Worm (Caenorhabditis elegans): ENCODE results near the gene rbm-26.

The rbm-26 gene

DNA sequence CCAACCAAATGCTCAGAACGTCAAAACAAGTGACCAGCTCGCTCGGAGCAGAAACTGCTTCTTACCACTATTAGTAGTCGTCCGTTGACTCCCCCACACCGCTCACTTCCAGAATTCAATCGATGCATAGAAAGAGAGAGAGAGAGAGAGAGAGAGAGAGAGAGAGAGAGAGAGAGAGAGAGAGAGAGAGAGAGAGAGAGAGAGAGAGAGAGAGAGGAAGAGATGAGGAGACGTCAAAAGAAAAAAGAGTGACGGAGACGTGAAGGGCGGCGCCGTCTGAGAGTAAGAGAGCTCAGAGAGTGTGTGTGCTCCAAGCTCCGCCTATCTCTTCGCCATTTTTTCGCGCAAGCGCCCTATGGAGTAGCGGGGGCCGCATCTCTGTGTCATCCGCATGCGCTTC lies 43.9 kb downstream of the rbm-26 start, which contains the start of gene ida-1:
Gene ida-1, plus strand, starts transcription at position 336 of the 400 bp plus-strand sequence.
- TF ChIP-seq gmeb-1 (tag; optimal IDR thresholded peaks at IDR 0.05) = no peak
- TF ChIP-seq C34F6.9 (tag; optimal IDR thresholded peaks at IDR 0.05) = peak; percentile 76
- peak; percentile 91 for TF ChIP-seq unc-55 (GFP tag; optimal IDR thresholded peaks at IDR 0.05)
- no peak for TF ChIP-seq nhr-77 (tag; optimal IDR thresholded peaks at IDR 0.05)
- TF ChIP-seq fos-1 (tag; optimal IDR thresholded peaks at IDR 0.05) = no peak
- no peak for TF ChIP-seq ceh-16 (tag; optimal IDR thresholded peaks at IDR 0.05)
- TF ChIP-seq egl-27 (tag; optimal IDR thresholded peaks at IDR 0.05) = peak; percentile 14
- peak; percentile 47 for TF ChIP-seq zag-1 (tag; optimal IDR thresholded peaks at IDR 0.05)
- TF ChIP-seq unc-39 (tag; optimal IDR thresholded peaks at IDR 0.05) = no peak
- peak; percentile 32 for TF ChIP-seq crh-2 (tag; optimal IDR thresholded peaks at IDR 0.05)
- peak; percentile 18 for TF ChIP-seq nhr-21 (tag; optimal IDR thresholded peaks at IDR 0.05)
- TF ChIP-seq nhr-129 (tag; optimal IDR thresholded peaks at IDR 0.05) = peak; percentile 37
- TF ChIP-seq mab-5 (tag; optimal IDR thresholded peaks at IDR 0.05) = peak; percentile 8
- TF ChIP-seq lin-11 (tag; optimal IDR thresholded peaks at IDR 0.05) = peak; percentile 8
- no peak for TF ChIP-seq lin-39 (tag; optimal IDR thresholded peaks at IDR 0.05)
- no peak for TF ChIP-seq nhr-11 (tag; optimal IDR thresholded peaks at IDR 0.05)
- no peak for TF ChIP-seq sem-4 (tag; optimal IDR thresholded peaks at IDR 0.05)
- peak; percentile 6 to 64 for TF ChIP-seq lsy-2 (tag; optimal IDR thresholded peaks at IDR 0.05)

DNA sequence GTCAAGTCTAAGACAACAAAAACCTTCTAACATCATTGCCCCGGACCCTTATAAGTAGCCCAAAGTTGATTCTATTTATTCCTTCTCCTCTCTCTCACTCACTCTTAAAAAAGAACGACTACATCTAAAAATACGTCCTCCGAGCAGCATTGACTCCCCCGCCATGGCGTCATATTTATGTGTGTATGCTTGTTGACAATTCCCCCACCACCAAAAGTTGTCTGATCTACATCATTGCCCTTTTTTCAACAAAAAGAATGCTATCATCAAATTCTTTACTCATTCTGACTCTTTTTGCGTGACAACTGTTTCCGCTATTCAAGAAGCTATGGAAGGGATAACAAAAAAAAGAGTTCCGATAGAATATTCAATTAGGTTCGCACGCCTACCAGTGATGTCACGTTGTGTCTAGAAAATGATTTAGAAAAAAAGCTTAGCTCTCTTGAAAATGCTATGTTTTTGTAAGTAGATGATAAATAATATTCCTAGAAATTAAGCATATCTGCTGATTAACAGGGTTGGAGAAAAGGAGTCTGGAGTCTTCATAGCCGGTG lies 46.2 kb downstream of the rbm-26 start:
- TF ChIP-seq nhr-77 (tag; optimal IDR thresholded peaks at IDR 0.05) (no peak), mbf-1 (tag; optimal IDR thresholded peaks at IDR 0.05) (no peak), sem-4 (tag; optimal IDR thresholded peaks at IDR 0.05) (no peak), ztf-1 (GFP tag; conservative IDR thresholded peaks at IDR 0.05) (no peak), unc-62 (GFP tag; optimal IDR thresholded peaks at IDR 0.05) (no peak), peb-1 (tag; optimal IDR thresholded peaks at IDR 0.05) (no peak), F13H6.1 (tag; optimal IDR thresholded peaks at IDR 0.05) (no peak), unc-39 (tag; optimal IDR thresholded peaks at IDR 0.05) (no peak), sma-9 (GFP tag; optimal IDR thresholded peaks at IDR 0.05) (peak; percentile 43), sma-9 (tag; optimal IDR thresholded peaks at IDR 0.05) (no peak), snpc-4 (tag; optimal IDR thresholded peaks at IDR 0.05) (no peak), ceh-82 (tag; optimal IDR thresholded peaks at IDR 0.05) (no peak), sma-3 (GFP tag; optimal IDR thresholded peaks at IDR 0.05) (no peak), mab-5 (tag; optimal IDR thresholded peaks at IDR 0.05) (no peak), fos-1 (tag; optimal IDR thresholded peaks at IDR 0.05) (no peak), elt-1 (tag; optimal IDR thresholded peaks at IDR 0.05) (no peak), R02D3.7 (tag; optimal IDR thresholded peaks at IDR 0.05) (no peak), lin-39 (tag; optimal IDR thresholded peaks at IDR 0.05) (no peak), lsy-2 (tag; optimal IDR thresholded peaks at IDR 0.05) (peak in 1 of 2 experiments; percentile 33), zag-1 (tag; optimal IDR thresholded peaks at IDR 0.05) (peak; percentile 5), dmd-4 (tag; optimal IDR thresholded peaks at IDR 0.05) (no peak), mdl-1 (tag; optimal IDR thresholded peaks at IDR 0.05) (peak in 1 of 2 experiments; percentile 30), nhr-6 (tag; optimal IDR thresholded peaks at IDR 0.05) (no peak), lin-11 (tag; optimal IDR thresholded peaks at IDR 0.05) (no peak), nhr-10 (tag; optimal IDR thresholded peaks at IDR 0.05) (no peak), C34F6.9 (tag; optimal IDR thresholded peaks at IDR 0.05) (peak; percentile 19), nhr-129 (tag; optimal IDR thresholded peaks at IDR 0.05) (no peak), gmeb-1 (tag; optimal IDR thresholded peaks at IDR 0.05) (no peak), egl-27 (tag; optimal IDR thresholded peaks at IDR 0.05) (no peak), crh-2 (tag; optimal IDR thresholded peaks at IDR 0.05) (no peak), unc-55 (GFP tag; optimal IDR thresholded peaks at IDR 0.05) (peak; percentile 29)

DNA sequence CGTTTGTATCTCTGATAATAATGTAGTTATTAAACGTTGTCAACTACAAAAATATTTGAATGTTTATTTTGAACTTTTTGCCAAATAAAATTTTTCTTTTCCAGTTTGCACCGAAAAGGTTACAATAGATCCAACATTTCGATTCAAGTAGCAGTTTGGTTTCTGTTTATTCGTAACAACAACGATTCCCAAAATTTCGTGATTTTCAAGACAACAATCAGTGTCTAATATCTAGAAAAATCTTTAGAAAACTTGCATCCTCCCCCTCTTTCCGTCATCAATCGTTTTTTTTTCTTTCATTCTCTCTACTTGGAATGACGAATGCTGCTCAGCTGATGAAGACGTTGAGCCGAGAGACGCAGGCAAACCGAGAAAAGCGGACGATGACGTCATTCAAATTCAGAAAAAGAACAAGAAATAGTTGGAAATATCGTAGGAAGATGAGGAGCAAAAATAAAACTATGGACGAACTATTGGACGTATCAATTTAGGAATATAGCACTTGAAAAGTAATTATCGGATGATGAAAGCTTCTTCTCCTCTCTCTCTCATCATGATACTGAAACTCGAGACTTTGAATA lies 47.3 kb downstream of the rbm-26 start:
- TF ChIP-seq unc-55 (GFP tag; optimal IDR thresholded peaks at IDR 0.05) (peak; percentile 95), snpc-4 (tag; optimal IDR thresholded peaks at IDR 0.05) (no peak), ZK546.5 (tag; optimal IDR thresholded peaks at IDR 0.05) (no peak), dmd-4 (tag; optimal IDR thresholded peaks at IDR 0.05) (no peak), C34F6.9 (tag; optimal IDR thresholded peaks at IDR 0.05) (peak; percentile 88), crh-2 (tag; optimal IDR thresholded peaks at IDR 0.05) (peak; percentile 78), lsy-2 (tag; optimal IDR thresholded peaks at IDR 0.05) (peak in 1 of 2 experiments; percentile 81), lin-11 (tag; optimal IDR thresholded peaks at IDR 0.05) (peak; percentile 41), nhr-23 (tag; optimal IDR thresholded peaks at IDR 0.05) (no peak), fos-1 (tag; optimal IDR thresholded peaks at IDR 0.05) (peak; percentile 30), nhr-25 (tag; optimal IDR thresholded peaks at IDR 0.05) (no peak), ztf-4 (tag; optimal IDR thresholded peaks at IDR 0.05) (peak; percentile 82), nhr-21 (tag; optimal IDR thresholded peaks at IDR 0.05) (peak; percentile 11), ama-1 (optimal IDR thresholded peaks at IDR 0.05) (peak; percentile 44), mdl-1 (tag; optimal IDR thresholded peaks at IDR 0.05) (peak in 1 of 2 experiments; percentile 40), nhr-129 (tag; optimal IDR thresholded peaks at IDR 0.05) (peak; percentile 55), F13H6.1 (tag; optimal IDR thresholded peaks at IDR 0.05) (peak; percentile 35), sma-9 (GFP tag; optimal IDR thresholded peaks at IDR 0.05) (peak; percentile 81), sma-9 (tag; optimal IDR thresholded peaks at IDR 0.05) (no peak), nhr-6 (tag; optimal IDR thresholded peaks at IDR 0.05) (peak; percentile 43), Y55F3AM.14 (GFP tag; optimal IDR thresholded peaks at IDR 0.05) (peak; percentile 44), unc-39 (tag; optimal IDR thresholded peaks at IDR 0.05) (no peak), R02D3.7 (tag; optimal IDR thresholded peaks at IDR 0.05) (no peak), lin-13 (GFP tag; optimal IDR thresholded peaks at IDR 0.05) (peak; percentile 62), nhr-10 (tag; optimal IDR thresholded peaks at IDR 0.05) (no peak), alr-1 (tag; optimal IDR thresholded peaks at IDR 0.05) (no peak), egl-27 (tag; optimal IDR thresholded peaks at IDR 0.05) (peak; percentile 27), sem-4 (tag; optimal IDR thresholded peaks at IDR 0.05) (peak; percentile 53), zag-1 (tag; optimal IDR thresholded peaks at IDR 0.05) (peak; percentile 75)

All from whole organism, L2 larva.